Fruit fly (Drosophila melanogaster): ENCODE results near the gene CG3213.

CG3213 gene

dm6 chr2L:3478034-3478880 is 41.2 kb downstream of the CG3213 start, which contains the start of gene Thor (continued):
- TF ChIP-seq Vsx1 (GFP tag; optimal IDR thresholded peaks at IDR 0.05) (peak; percentile 59), CG7963 (GFP tag; IDR thresholded peaks at IDR 0.05; ENCODE audit: partially characterized antibody) (no peak), gfzf (GFP tag; optimal IDR thresholded peaks at IDR 0.05) (no peak), CG17802 (tag; optimal IDR thresholded peaks at IDR 0.05) (peak; percentile 33), Taf1 (GFP tag; IDR thresholded peaks at IDR 0.05) (0 out of 2 replicates have a peak, but pooled peaks have one; percentile 46), mld (GFP tag; IDR thresholded peaks at IDR 0.05; ENCODE audit: partially characterized antibody) (peak; percentile 55; the same call in 1 of the 3 replicates), CG15269 (tag; optimal IDR thresholded peaks at IDR 0.05) (peak; percentile 59), ranshi (GFP tag; IDR thresholded peaks at IDR 0.05) (peak; percentile 71; the same call in 1 of the 2 replicates), CG15011 (GFP tag; optimal IDR thresholded peaks at IDR 0.05) (peak; percentile 57), zfh1 (GFP tag; IDR thresholded peaks at IDR 0.05) (peak; percentile 80), dmrt11E (tag; optimal IDR thresholded peaks at IDR 0.05) (peak; percentile 9), trem (tag; optimal IDR thresholded peaks at IDR 0.05) (peak; percentile 24), Oaz (GFP tag; IDR thresholded peaks at IDR 0.05) (no peak), CG16813 (GFP tag; IDR thresholded peaks at IDR 0.05; ENCODE audit: partially characterized antibody) (no peak), Trl (optimal IDR thresholded peaks at IDR 0.05) (peak; percentile 98 to 99), Trl (GFP tag; optimal IDR thresholded peaks at IDR 0.05) (peak; percentile 89), Bdp1 (GFP tag; optimal IDR thresholded peaks at IDR 0.05) (peak; percentile 63), Dfd (GFP tag; optimal IDR thresholded peaks at IDR 0.05) (no peak), gsb-n (tag; optimal IDR thresholded peaks at IDR 0.05) (peak; percentile 31), cas (GFP tag; IDR thresholded peaks at IDR 0.05) (peak; percentile 63), Sry-β (GFP tag; optimal IDR thresholded peaks at IDR 0.05) (no peak), CG14441 (GFP tag; IDR thresholded peaks at IDR 0.05) (peak; percentile 40; the same call in 1 of the 2 replicates), Gug (GFP tag; IDR thresholded peaks at IDR 0.05) (no peak), CG6791 (GFP tag; IDR thresholded peaks at IDR 0.05; ENCODE audit: partially characterized antibody) (peak; percentile 70; the same call in 2 of the 3 replicates), nerfin-1 (tag; optimal IDR thresholded peaks at IDR 0.05) (peak; percentile 63), chm (GFP tag; IDR thresholded peaks at IDR 0.05) (peak; percentile 95), h (optimal IDR thresholded peaks at IDR 0.05) (no peak), Hr3 (GFP tag; optimal IDR thresholded peaks at IDR 0.05) (peak; percentile 13), croc (GFP tag; conservative IDR thresholded peaks at IDR 0.05) (no peak), hth (optimal IDR thresholded peaks at IDR 0.05) (no peak), CG18476 (GFP tag; optimal IDR thresholded peaks at IDR 0.05) (no peak), CG31388 (GFP tag; optimal IDR thresholded peaks at IDR 0.05) (no peak), CG7556 (GFP tag; optimal IDR thresholded peaks at IDR 0.05) (peak; percentile 59), Fer3 (tag; optimal IDR thresholded peaks at IDR 0.05) (peak; percentile 74), fd102C (GFP tag; optimal IDR thresholded peaks at IDR 0.05) (no peak), CG6254 (GFP tag; optimal IDR thresholded peaks at IDR 0.05) (peak; percentile 66), Doc3 (GFP tag; IDR thresholded peaks at IDR 0.05; ENCODE audit: partially characterized antibody) (no peak), CG15696 (tag; optimal IDR thresholded peaks at IDR 0.05) (peak; percentile 40), CG17912 (GFP tag; optimal IDR thresholded peaks at IDR 0.05) (no peak), CG7928 (GFP tag; optimal IDR thresholded peaks at IDR 0.05) (no peak), zfh2 (GFP tag; optimal IDR thresholded peaks at IDR 0.05) (peak; percentile 50), Myb (GFP tag; optimal IDR thresholded peaks at IDR 0.05) (peak; percentile 47), CG17612 (GFP tag; IDR thresholded peaks at IDR 0.05) (no peak), usp (GFP tag; optimal IDR thresholded peaks at IDR 0.05) (no peak), Usf (GFP tag; optimal IDR thresholded peaks at IDR 0.05) (no peak), Optix (GFP tag; IDR thresholded peaks at IDR 0.05) (0 out of 3 replicates have a peak, but pooled peaks have one; percentile 36), CG4424 (GFP tag; optimal IDR thresholded peaks at IDR 0.05) (peak; percentile 40), CrebB (tag; optimal IDR thresholded peaks at IDR 0.05) (peak; percentile 87), NfI (GFP tag; optimal IDR thresholded peaks at IDR 0.05) (peak; percentile 60)

All from whole organism, embryonic.